Fruit fly (Drosophila melanogaster) whole organism, prepupa: ENCODE data around the gene Lst8.

Experiments used
- Blimp-1 ChIP-seq: fragments of 200-800 bp; sonication (Bioruptor generic); optimal IDR thresholded peaks from 3 replicates; lab custom pipeline; 2017; ENCODE audit warnings: missing biosample characterization, missing genetic modification characterization, mild to moderate bottlenecking, moderate library complexity, missing genetic modification reagents
- CG10631 ChIP-seq: fragments of 200-800 bp; sonication (Bioruptor generic); optimal IDR thresholded peaks from 2 replicates; lab custom pipeline; 2016; ENCODE audit warnings: missing biosample characterization, missing genetic modification characterization
- CG10669 ChIP-seq: fragments of 200-800 bp; sonication (Bioruptor generic); optimal IDR thresholded peaks from 3 replicates; lab custom pipeline; 2018; ENCODE audit warnings: missing biosample characterization, mild to moderate bottlenecking, missing genetic modification characterization, moderate library complexity
- CG11294 ChIP-seq: fragments of 200-800 bp; sonication (Bioruptor generic); IDR thresholded peaks from 2 replicates; pipeline ENCODE4 v1.3.6; 2022; ENCODE audit warnings: missing biosample characterization, missing genetic modification characterization
- CG11762 ChIP-seq: fragments of 200-800 bp; sonication (Bioruptor generic); optimal IDR thresholded peaks from 3 replicates; lab custom pipeline; 2016; ENCODE audit warnings: missing biosample characterization, missing genetic modification characterization; ENCODE audit not compliant: insufficient read depth
- CG11902 ChIP-seq: fragments of 200-800 bp; sonication (Bioruptor generic); optimal IDR thresholded peaks from 3 replicates; lab custom pipeline; 2016; ENCODE audit warnings: missing biosample characterization, missing genetic modification characterization
- CG15336 ChIP-seq: fragments of 200-800 bp; sonication (Bioruptor generic); IDR thresholded peaks from 2 replicates; pipeline ENCODE4 v1.3.6; 2022; ENCODE audit warnings: missing biosample characterization, missing genetic modification characterization
- CG1621 ChIP-seq: fragments of 200-800 bp; sonication (Bioruptor generic); optimal IDR thresholded peaks from 3 replicates; lab custom pipeline; 2018; ENCODE audit warnings: missing biosample characterization, mild to moderate bottlenecking, missing genetic modification characterization
- CG16779 ChIP-seq: fragments of 200-800 bp; sonication (Bioruptor generic); optimal IDR thresholded peaks from 3 replicates; lab custom pipeline; 2017; ENCODE audit warnings: missing biosample characterization, mild to moderate bottlenecking, missing genetic modification characterization
- CG3032 ChIP-seq: fragments of 200-800 bp; optimal IDR thresholded peaks from 2 replicates; lab custom pipeline; 2019; ENCODE audit warnings: missing biosample characterization, mild to moderate bottlenecking, missing genetic modification characterization, moderate library complexity
- CG31627 ChIP-seq: fragments of 200-800 bp; sonication (Bioruptor generic); optimal IDR thresholded peaks from 3 replicates; lab custom pipeline; 2016; ENCODE audit warnings: missing biosample characterization, missing genetic modification characterization
- CG4318 ChIP-seq: fragments of 200-800 bp; sonication (Bioruptor generic); optimal IDR thresholded peaks from 3 replicates; lab custom pipeline; 2017; ENCODE audit warnings: missing biosample characterization, mild to moderate bottlenecking, missing genetic modification characterization
- CG6163 ChIP-seq: fragments of 200-800 bp; sonication (Bioruptor generic); IDR thresholded peaks from 3 replicates; pipeline ENCODE4 v1.3.6; 2022; ENCODE audit warnings: missing biosample characterization, missing genetic modification characterization
- CG6276 ChIP-seq: fragments of 200-800 bp; sonication (Bioruptor generic); optimal IDR thresholded peaks from 2 replicates; lab custom pipeline; 2017; ENCODE audit warnings: missing biosample characterization, mild to moderate bottlenecking, missing genetic modification characterization
- CG6808 ChIP-seq: fragments of 200-800 bp; sonication (Bioruptor generic); optimal IDR thresholded peaks from 3 replicates; lab custom pipeline; 2017; ENCODE audit warnings: missing biosample characterization, missing genetic modification characterization, mild to moderate bottlenecking, moderate library complexity, missing genetic modification reagents
- CG6854 ChIP-seq: fragments of 200-800 bp; sonication (Bioruptor generic); optimal IDR thresholded peaks from 2 replicates; lab custom pipeline; 2017; ENCODE audit warnings: missing biosample characterization, mild to moderate bottlenecking, missing genetic modification characterization
- CG7368 ChIP-seq: fragments of 200-800 bp; sonication (Bioruptor generic); optimal IDR thresholded peaks from 3 replicates; lab custom pipeline; 2016; ENCODE audit warnings: missing biosample characterization, missing genetic modification characterization
- CG8119 ChIP-seq: fragments of 200-800 bp; sonication (Bioruptor generic); IDR thresholded peaks from 3 replicates; pipeline ENCODE4 v1.3.6; 2022; ENCODE audit warnings: missing biosample characterization, missing genetic modification characterization
- CG8632 ChIP-seq: fragments of 200-800 bp; sonication (Bioruptor generic); optimal IDR thresholded peaks from 3 replicates; lab custom pipeline; 2016; ENCODE audit warnings: missing biosample characterization, missing genetic modification characterization
- Eip75B ChIP-seq: fragments of 200-800 bp; sonication (Bioruptor generic); optimal IDR thresholded peaks from 3 replicates; lab custom pipeline; 2016; ENCODE audit warnings: missing biosample characterization, missing genetic modification characterization
- Eip78C ChIP-seq: fragments of 200-800 bp; sonication (Bioruptor generic); peaks from one replicate; lab custom pipeline; 2016; ENCODE audit warnings: missing biosample characterization, missing genetic modification characterization
- Eip93F ChIP-seq: fragments of 200-800 bp; sonication (Bioruptor generic); optimal IDR thresholded peaks from 2 replicates; lab custom pipeline; 2016; ENCODE audit warnings: missing biosample characterization, mild to moderate bottlenecking, missing genetic modification characterization
- Ets96B ChIP-seq: fragments of 200-800 bp; optimal IDR thresholded peaks from 2 replicates; lab custom pipeline; 2019; ENCODE audit warnings: missing biosample characterization, mild to moderate bottlenecking, missing genetic modification characterization, moderate library complexity
- Gug ChIP-seq: fragments of 200-800 bp; sonication (Bioruptor generic); IDR thresholded peaks from 2 replicates; pipeline ENCODE4 v1.3.6; 2022; ENCODE audit warnings: missing biosample characterization, missing genetic modification characterization
- Hr38 ChIP-seq: sonication (Bioruptor generic); optimal IDR thresholded peaks from 2 replicates; lab custom pipeline; 2016; ENCODE audit warnings: missing biosample characterization, missing genetic modification characterization
- Hr39 ChIP-seq: fragments of 200-800 bp; sonication (Bioruptor generic); optimal IDR thresholded peaks from 2 replicates; lab custom pipeline; 2016; ENCODE audit warnings: missing biosample characterization, missing genetic modification characterization
- Hr4 ChIP-seq: fragments of 200-800 bp; sonication (Bioruptor generic); optimal IDR thresholded peaks from 3 replicates; lab custom pipeline; 2016; ENCODE audit warnings: missing biosample characterization, missing genetic modification characterization
- Lpt ChIP-seq: fragments of 200-800 bp; sonication (Bioruptor generic); optimal IDR thresholded peaks from 3 replicates; lab custom pipeline; 2016; ENCODE audit warnings: missing biosample characterization, missing genetic modification characterization
- Met ChIP-seq: fragments of 200-800 bp; sonication (Bioruptor generic); optimal IDR thresholded peaks from 3 replicates; lab custom pipeline; 2016; ENCODE audit warnings: missing biosample characterization, missing genetic modification characterization
- OdsH ChIP-seq: fragments of 200-800 bp; sonication (Bioruptor generic); optimal IDR thresholded peaks from 3 replicates; lab custom pipeline; 2016; ENCODE audit warnings: missing biosample characterization, missing genetic modification characterization
- Sox102F ChIP-seq: fragments of 200-800 bp; sonication (Bioruptor generic); optimal IDR thresholded peaks from 2 replicates; lab custom pipeline; 2016; ENCODE audit warnings: missing biosample characterization, mild to moderate bottlenecking, missing genetic modification characterization
- Sox15 ChIP-seq: fragments of 200-800 bp; sonication (Bioruptor generic); optimal IDR thresholded peaks from 3 replicates; lab custom pipeline; 2016; ENCODE audit warnings: missing biosample characterization, missing genetic modification characterization
- achi ChIP-seq: fragments of 200-800 bp; sonication (Bioruptor generic); optimal IDR thresholded peaks from 3 replicates; lab custom pipeline; 2016; ENCODE audit warnings: missing biosample characterization, missing genetic modification characterization
- acj6 ChIP-seq: fragments of 200-800 bp; sonication (Bioruptor generic); optimal IDR thresholded peaks from 3 replicates; lab custom pipeline; 2016; ENCODE audit warnings: missing biosample characterization, missing genetic modification characterization
- cyc ChIP-seq: fragments of 200-800 bp; sonication (Bioruptor generic); optimal IDR thresholded peaks from 3 replicates; lab custom pipeline; 2016; ENCODE audit warnings: missing biosample characterization, missing genetic modification characterization
- dac ChIP-seq: fragments of 200-800 bp; sonication (Bioruptor generic); optimal IDR thresholded peaks from 2 replicates; lab custom pipeline; 2017; ENCODE audit warnings: missing biosample characterization, mild to moderate bottlenecking, missing genetic modification characterization
- dsx ChIP-seq: fragments of 200-800 bp; optimal IDR thresholded peaks from 3 replicates; lab custom pipeline; 2019; ENCODE audit warnings: missing biosample characterization, mild to moderate bottlenecking, missing genetic modification characterization, moderate library complexity; ENCODE audit not compliant: poor library complexity, severe bottlenecking
- esn ChIP-seq: fragments of 200-800 bp; sonication (Bioruptor generic); optimal IDR thresholded peaks from 2 replicates; lab custom pipeline; 2016; ENCODE audit warnings: missing biosample characterization, mild to moderate bottlenecking, missing genetic modification characterization, moderate library complexity
- fd59A ChIP-seq: fragments of 200-800 bp; sonication (Bioruptor generic); optimal IDR thresholded peaks from 2 replicates; lab custom pipeline; 2017; ENCODE audit warnings: missing biosample characterization, mild to moderate bottlenecking, missing genetic modification characterization, missing genetic modification reagents
- fd85E ChIP-seq: fragments of 200-800 bp; sonication (Bioruptor generic); optimal IDR thresholded peaks from 3 replicates; lab custom pipeline; 2016; ENCODE audit warnings: missing biosample characterization, missing genetic modification characterization
- fkh ChIP-seq: fragments of 200-800 bp; sonication (Bioruptor generic); optimal IDR thresholded peaks from 3 replicates; lab custom pipeline; 2017; ENCODE audit warnings: missing biosample characterization, mild to moderate bottlenecking, missing genetic modification characterization, moderate library complexity
- pdm3 ChIP-seq: fragments of 200-800 bp; sonication (Bioruptor generic); optimal IDR thresholded peaks from 3 replicates; lab custom pipeline; 2016; ENCODE audit warnings: missing biosample characterization, missing genetic modification characterization
- spab ChIP-seq: fragments of 200-800 bp; sonication (Bioruptor generic); optimal IDR thresholded peaks from 2 replicates; lab custom pipeline; 2017; ENCODE audit warnings: missing biosample characterization, mild to moderate bottlenecking, missing genetic modification characterization, missing genetic modification reagents
- ss ChIP-seq, 2 experiments: fragments of 200-800 bp; sonication (Bioruptor generic); optimal IDR thresholded peaks; 2 replicates in 1 of 2; 3 replicates in 1 of 2; lab custom pipeline; 2017 to 2018; ENCODE audit warnings: mild to moderate bottlenecking in 2 of 2, missing biosample characterization in 2 of 2, missing genetic modification characterization in 2 of 2, moderate library complexity in 1 of 2
- svp ChIP-seq: fragments of 200-800 bp; sonication (Bioruptor generic); peaks from one replicate; lab custom pipeline; 2016; ENCODE audit warnings: missing biosample characterization, missing genetic modification characterization
- topi ChIP-seq: fragments of 200-800 bp; sonication (Bioruptor generic); optimal IDR thresholded peaks from 3 replicates; lab custom pipeline; 2016; ENCODE audit warnings: missing biosample characterization, missing genetic modification characterization

The Lst8 gene

dm6 chrX:9583440-9584103, 22.2 kb downstream of the Lst8 start (continued):
- TF ChIP-seq ss (GFP tag; optimal IDR thresholded peaks at IDR 0.05; lab: Kevin White, UChicago), result peak; percentile 94
- TF ChIP-seq esn (GFP tag; lab: Kevin White, UChicago), result peak; percentile 81
- TF ChIP-seq CG6276 (GFP tag; lab: Kevin White, UChicago), result peak; percentile 96
- peak; percentile 94 for TF ChIP-seq CG6163 (GFP tag; lab: Robert Waterston, UW)
- peak; percentile 79 for TF ChIP-seq topi (GFP tag; lab: Kevin White, UChicago)
- TF ChIP-seq CG8119 (GFP tag; lab: Robert Waterston, UW), result peak; percentile 99
- TF ChIP-seq fd85E (GFP tag; lab: Kevin White, UChicago), result peak; percentile 42
- TF ChIP-seq Eip75B (GFP tag; lab: Kevin White, UChicago), result peak; percentile 87
- TF ChIP-seq achi (GFP tag; lab: Kevin White, UChicago), result peak; percentile 94

dm6 chrX:9582659-9583317, 23.0 kb downstream of the Lst8 start:
- TF ChIP-seq CG10669 (GFP tag; lab: Kevin White, UChicago) (peak; percentile 66), Hr38 (GFP tag; lab: Kevin White, UChicago) (no peak), CG7368 (GFP tag; lab: Kevin White, UChicago) (peak; percentile 47), CG11902 (GFP tag; lab: Kevin White, UChicago) (peak; percentile 36), svp (GFP tag; lab: Kevin White, UChicago) (peak; percentile 77), Eip93F (GFP tag; lab: Kevin White, UChicago) (peak; percentile 65), fd59A (GFP tag; lab: Kevin White, UChicago) (peak; percentile 48), CG6163 (GFP tag; lab: Robert Waterston, UW) (0 out of 3 replicates have a peak, but pooled peaks have one; percentile 20), CG6854 (GFP tag; lab: Kevin White, UChicago) (no peak), Sox15 (GFP tag; lab: Kevin White, UChicago) (peak; percentile 27), fd85E (GFP tag; lab: Kevin White, UChicago) (peak; percentile 17), pdm3 (peak; percentile 72), CG6276 (GFP tag; lab: Kevin White, UChicago) (peak; percentile 65), OdsH (GFP tag; lab: Kevin White, UChicago) (peak; percentile 65), dac (no peak), CG31627 (GFP tag; lab: Kevin White, UChicago) (peak; percentile 30), CG3032 (tag; lab: Kevin White, UChicago) (peak; percentile 69), ss (GFP tag; optimal IDR thresholded peaks at IDR 0.05; lab: Kevin White, UChicago) (peak; percentile 44 to 73), CG16779 (tag; lab: Kevin White, UChicago) (no peak), spab (GFP tag; lab: Kevin White, UChicago) (peak; percentile 44), Lpt (GFP tag; lab: Kevin White, UChicago) (peak; percentile 65), dsx (peak; percentile 57), cyc (GFP tag; lab: Kevin White, UChicago) (peak; percentile 31), Eip75B (GFP tag; lab: Kevin White, UChicago) (peak; percentile 52), esn (GFP tag; lab: Kevin White, UChicago) (peak; percentile 75), CG15336 (GFP tag; lab: Robert Waterston, UW) (peak; percentile 61), CG10631 (GFP tag; lab: Kevin White, UChicago) (peak; percentile 71), fkh (GFP tag; lab: Kevin White, UChicago) (no peak), Sox102F (GFP tag; lab: Kevin White, UChicago) (peak; percentile 46), Ets96B (tag; lab: Kevin White, UChicago) (peak; percentile 68), CG1621 (tag; lab: Kevin White, UChicago) (peak; percentile 12), Blimp-1 (no peak), CG8632 (GFP tag; lab: Kevin White, UChicago) (peak; percentile 69), CG11294 (GFP tag; lab: Robert Waterston, UW) (no peak), CG4318 (GFP tag; lab: Kevin White, UChicago) (peak; percentile 33), Eip78C (GFP tag; lab: Kevin White, UChicago) (peak; percentile 94), CG11762 (GFP tag; lab: Kevin White, UChicago) (no peak), acj6 (peak; percentile 58), Met (GFP tag; lab: Kevin White, UChicago) (peak; percentile 69), CG6808 (GFP tag; lab: Kevin White, UChicago) (peak; percentile 40), Gug (GFP tag; lab: Robert Waterston, UW) (peak; percentile 45), Hr39 (GFP tag; lab: Kevin White, UChicago) (peak; percentile 47), achi (GFP tag; lab: Kevin White, UChicago) (peak; percentile 32), Hr4 (GFP tag; lab: Kevin White, UChicago) (peak; percentile 62)
